Worm (Caenorhabditis elegans) whole organism, early embryonic: ENCODE data around the gene dpy-13.

ENCODE experiments used
- B0310.2 ChIP-seq: sonication (generic microtip); optimal IDR thresholded peaks from 2 replicates; lab custom pipeline; 2016; ENCODE audit warnings: mild to moderate bottlenecking, missing genetic modification characterization, missing compliant biosample characterization
- aly-1 ChIP-seq: sonication (generic microtip); optimal IDR thresholded peaks from 2 replicates; lab custom pipeline; 2016; ENCODE audit warnings: missing genetic modification characterization, missing compliant biosample characterization
- ama-1 ChIP-seq: fragments of 150-350 bp; optimal IDR thresholded peaks from 2 replicates; lab custom pipeline; 2014
- ceh-13 ChIP-seq: fragments of 200-800 bp; sonication (Bioruptor generic); optimal IDR thresholded peaks from 2 replicates; lab custom pipeline; 2018; ENCODE audit warnings: mild to moderate bottlenecking, missing genetic modification characterization, missing compliant biosample characterization
- ceh-36 ChIP-seq: sonication (generic microtip); optimal IDR thresholded peaks from 2 replicates; lab custom pipeline; 2016; ENCODE audit warnings: missing genetic modification characterization, inconsistent platforms, missing compliant biosample characterization
- flt-1 ChIP-seq: fragments of 200-800 bp; sonication (Bioruptor generic); IDR thresholded peaks from 2 replicates; pipeline ENCODE4 v1.3.6; 2022; ENCODE audit warnings: missing genetic modification characterization, missing compliant biosample characterization
- hmbx-1 ChIP-seq: sonication (generic microtip); optimal IDR thresholded peaks from 2 replicates; lab custom pipeline; 2016; ENCODE audit warnings: mild to moderate bottlenecking, missing genetic modification characterization, missing compliant biosample characterization
- scrt-1 ChIP-seq: fragments of 200-800 bp; sonication (Bioruptor generic); IDR thresholded peaks from 2 replicates; pipeline ENCODE4 v1.3.6; 2022; ENCODE audit warnings: missing genetic modification characterization, missing compliant biosample characterization
- tbx-11 ChIP-seq: fragments of 200-800 bp; sonication (Bioruptor generic); IDR thresholded peaks from 2 replicates; pipeline ENCODE4 v1.3.6; 2022; ENCODE audit warnings: missing genetic modification characterization, missing compliant biosample characterization

DNA sequence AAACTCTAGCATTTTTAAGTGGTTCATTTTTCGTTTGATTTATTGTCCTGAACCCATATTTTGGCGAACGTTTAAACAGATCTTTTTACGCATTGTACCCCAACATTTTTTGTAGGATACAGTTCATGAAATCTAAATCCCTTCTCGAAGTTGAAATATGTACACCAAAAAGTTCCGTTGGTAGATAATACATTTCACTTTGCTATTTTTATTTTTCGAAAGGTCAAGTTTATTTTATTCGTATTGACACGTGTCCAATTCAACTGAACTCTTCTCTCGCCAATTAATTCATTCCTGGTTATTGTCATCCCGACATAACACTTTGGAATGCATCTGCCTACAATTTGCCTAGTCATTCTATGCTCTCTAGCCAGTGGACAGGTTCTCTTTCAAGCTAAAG is 35.5 kb downstream of the dpy-13 start, which contains the start of gene F36A4.2:
- TF ChIP-seq ceh-36, result no peak
- no peak for TF ChIP-seq ama-1 (lab: Kevin White, UChicago)
- TF ChIP-seq hmbx-1, result no peak
- no peak for TF ChIP-seq B0310.2 (tag; lab: Kevin White, UChicago)
- no peak for TF ChIP-seq ceh-13 (GFP tag; lab: Kevin White, UChicago)
- TF ChIP-seq flt-1 (GFP tag; lab: Robert Waterston, UW), result no peak
- no peak for TF ChIP-seq aly-1 (tag; lab: Kevin White, UChicago)
- no peak for TF ChIP-seq scrt-1 (GFP tag; lab: Robert Waterston, UW)
- TF ChIP-seq tbx-11 (GFP tag; lab: Robert Waterston, UW), result no peak
